Fruit fly (Drosophila melanogaster): ENCODE data around the gene CG8534.

The CG8534 gene

DNA sequence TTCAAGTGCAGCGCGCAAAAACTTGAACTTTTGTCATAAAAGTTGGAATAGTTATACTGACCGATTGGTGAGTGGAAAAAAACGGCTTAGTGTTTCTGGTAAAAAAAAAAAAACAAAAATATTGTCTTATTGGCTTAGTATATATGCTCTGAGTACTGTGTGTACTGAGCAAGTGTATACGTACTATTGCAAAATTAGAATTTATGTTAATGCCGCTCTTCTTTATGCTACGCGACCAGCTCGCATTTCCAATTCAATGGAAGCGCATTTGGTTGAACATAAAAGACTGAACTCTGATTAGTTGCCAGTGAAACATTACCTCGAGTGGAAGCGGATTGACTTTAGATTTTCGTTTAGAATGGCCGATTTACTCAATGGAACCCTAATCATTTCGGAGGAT lies at the start of gene CG8534:
Gene CG8534 (plus strand): TSS at position 301 of the 400 bp plus-strand sequence.
- no peak for TF ChIP-seq CG34367 (tag; optimal IDR thresholded peaks at IDR 0.05)
- TF ChIP-seq CG4496 (GFP tag; IDR thresholded peaks at IDR 0.05) = no peak

DNA sequence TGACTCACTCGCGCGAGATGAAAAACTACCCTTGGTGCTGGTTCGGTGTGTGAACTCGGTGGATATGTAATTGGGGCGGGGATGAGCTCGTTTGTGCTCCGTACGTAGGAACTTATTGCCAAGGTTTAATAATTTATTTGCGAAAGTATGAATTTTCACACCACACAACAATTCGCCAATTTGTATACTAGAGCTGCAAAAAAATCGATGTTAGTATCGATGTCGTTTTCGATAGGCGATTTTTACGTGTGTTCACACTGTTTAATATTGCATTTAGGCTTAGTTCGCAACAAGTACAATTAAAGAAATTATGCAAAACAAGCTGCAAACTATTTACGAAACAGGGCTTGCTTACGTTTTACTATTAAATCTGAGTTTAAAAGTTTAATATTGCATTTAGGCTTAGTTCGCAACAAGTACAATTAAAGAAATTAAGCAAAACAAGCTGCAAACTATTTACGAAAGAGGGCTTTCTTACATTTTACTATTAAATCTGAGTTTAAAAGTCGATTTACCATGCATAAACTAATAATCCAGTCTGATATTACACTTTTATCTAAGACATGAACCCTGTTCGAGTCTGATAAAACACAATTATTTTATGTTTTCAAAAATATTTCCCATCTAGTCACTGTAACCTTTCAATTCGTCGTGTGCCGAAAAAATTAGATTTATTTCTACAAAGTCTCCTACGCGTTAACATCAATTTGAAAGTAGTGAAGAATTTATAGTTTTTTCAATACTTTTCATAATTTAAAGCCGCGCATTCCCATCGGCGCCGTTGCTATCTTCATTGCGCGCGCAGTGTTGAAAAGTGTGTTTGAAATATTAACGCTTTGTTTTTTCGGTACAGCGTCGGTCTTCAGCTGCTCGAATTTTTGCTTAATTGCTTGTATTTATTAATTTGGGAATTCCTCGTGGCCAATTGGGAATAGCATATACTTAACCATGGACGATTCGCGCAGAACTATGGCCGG lies 49.3 kb upstream of the CG8534 start, which contains the start of the genes Snap24 and CG8478:
Gene Snap24 (minus strand): TSS at position 196 of the 977 bp plus-strand sequence.
Gene CG8478 (plus strand): TSS at position 696 of the 977 bp plus-strand sequence.
- peak; percentile 28 for TF ChIP-seq CG9948 (tag; optimal IDR thresholded peaks at IDR 0.05)
- no peak for TF ChIP-seq gl (tag; optimal IDR thresholded peaks at IDR 0.05)
- no peak for TF ChIP-seq Pif1B (GFP tag; optimal IDR thresholded peaks at IDR 0.05)
- peak; percentile 12 for TF ChIP-seq Snoo (tag; optimal IDR thresholded peaks at IDR 0.05)
- TF ChIP-seq CG14655 (GFP tag; optimal IDR thresholded peaks at IDR 0.05) = no peak
- TF ChIP-seq Pif1A (GFP tag; optimal IDR thresholded peaks at IDR 0.05) = no peak
- no peak for TF ChIP-seq CG17806 (tag; optimal IDR thresholded peaks at IDR 0.05)
- no peak for TF ChIP-seq CG15710 (tag; optimal IDR thresholded peaks at IDR 0.05)
- TF ChIP-seq CG4496 (GFP tag; IDR thresholded peaks at IDR 0.05) = no peak
- no peak for TF ChIP-seq CG32121 (GFP tag; IDR thresholded peaks at IDR 0.05)
- TF ChIP-seq CG10348 (GFP tag; IDR thresholded peaks at IDR 0.05) = no peak
- no peak for TF ChIP-seq CG13204 (GFP tag; optimal IDR thresholded peaks at IDR 0.05)
- TF ChIP-seq CG8159 (tag; optimal IDR thresholded peaks at IDR 0.05) = no peak
- no peak for TF ChIP-seq fd96Ca (GFP tag; IDR thresholded peaks at IDR 0.05)

dm6 chr3R:9767620-9768592 lies 44.6 kb upstream of the CG8534 start, which contains the start of gene Naa80:
Naa80 (plus strand) TSS chr3R:9767834.
- TF ChIP-seq gl (tag; optimal IDR thresholded peaks at IDR 0.05) = peak; percentile 62
- TF ChIP-seq fd96Ca (GFP tag; IDR thresholded peaks at IDR 0.05) = 0 out of 3 replicates have a peak, but pooled peaks have one; percentile 39
- TF ChIP-seq EcR (GFP tag; optimal IDR thresholded peaks at IDR 0.05) = peak; percentile 79
- TF ChIP-seq CG17806 (tag; optimal IDR thresholded peaks at IDR 0.05) = peak; percentile 8
- no peak for TF ChIP-seq CG13204 (GFP tag; optimal IDR thresholded peaks at IDR 0.05)
- TF ChIP-seq CG34367 (tag; optimal IDR thresholded peaks at IDR 0.05) = peak; percentile 57
- no peak for TF ChIP-seq CG32121 (GFP tag; IDR thresholded peaks at IDR 0.05)
- TF ChIP-seq CG4496 (GFP tag; IDR thresholded peaks at IDR 0.05) = peak; percentile 37; the same call in 1 of the 3 replicates
- TF ChIP-seq Ets98B (GFP tag; IDR thresholded peaks at IDR 0.05) = peak; percentile 52
- TF ChIP-seq Pif1B (GFP tag; optimal IDR thresholded peaks at IDR 0.05) = no peak
- TF ChIP-seq Pif1A (GFP tag; optimal IDR thresholded peaks at IDR 0.05) = peak; percentile 80
- TF ChIP-seq CG12605 (GFP tag; IDR thresholded peaks at IDR 0.05) = no peak
- TF ChIP-seq CG8301 (tag; optimal IDR thresholded peaks at IDR 0.05) = peak; percentile 32
- no peak for TF ChIP-seq D1 (tag; optimal IDR thresholded peaks at IDR 0.05)
- TF ChIP-seq rn (GFP tag; IDR thresholded peaks at IDR 0.05) = peak; percentile 48; the same call in 1 of the 2 replicates
- TF ChIP-seq CG8159 (tag; optimal IDR thresholded peaks at IDR 0.05) = peak; percentile 15
- peak; percentile 41 for TF ChIP-seq CG15710 (tag; optimal IDR thresholded peaks at IDR 0.05)
- TF ChIP-seq Snoo (tag; optimal IDR thresholded peaks at IDR 0.05) = peak; percentile 44
- TF ChIP-seq CG14655 (GFP tag; optimal IDR thresholded peaks at IDR 0.05) = no peak
- TF ChIP-seq CG9948 (tag; optimal IDR thresholded peaks at IDR 0.05) = no peak

DNA sequence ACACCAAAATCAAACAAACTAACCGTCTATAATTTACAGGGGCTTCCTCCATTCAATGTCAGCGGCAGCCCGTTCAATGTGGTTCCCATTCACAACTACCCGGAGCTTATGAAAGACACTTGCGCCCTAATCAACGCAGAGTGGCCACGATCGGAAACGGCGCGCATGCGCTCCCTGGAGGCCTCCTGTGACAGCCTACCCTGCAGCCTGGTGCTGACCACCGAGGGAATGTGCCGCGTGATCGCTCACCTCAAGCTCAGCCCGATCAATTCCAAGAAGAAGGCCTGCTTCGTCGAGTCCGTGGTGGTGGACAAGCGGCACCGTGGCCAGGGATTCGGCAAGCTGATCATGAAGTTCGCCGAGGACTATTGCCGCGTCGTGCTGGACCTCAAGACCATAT lies 43.7 kb upstream of the CG8534 start, which contains the start of gene MED6:
Gene MED6 (minus strand): TSS at position 101 of the 400 bp plus-strand sequence.
- no peak for TF ChIP-seq CG13204 (GFP tag; optimal IDR thresholded peaks at IDR 0.05)
- TF ChIP-seq Ets98B (GFP tag; IDR thresholded peaks at IDR 0.05) = no peak
- TF ChIP-seq Snoo (tag; optimal IDR thresholded peaks at IDR 0.05) = no peak
- TF ChIP-seq D1 (tag; optimal IDR thresholded peaks at IDR 0.05) = no peak
- TF ChIP-seq gl (tag; optimal IDR thresholded peaks at IDR 0.05) = no peak
- no peak for TF ChIP-seq CG15710 (tag; optimal IDR thresholded peaks at IDR 0.05)
- TF ChIP-seq CG8159 (tag; optimal IDR thresholded peaks at IDR 0.05) = no peak
- no peak for TF ChIP-seq CG4496 (GFP tag; IDR thresholded peaks at IDR 0.05)
- TF ChIP-seq fd96Ca (GFP tag; IDR thresholded peaks at IDR 0.05) = no peak
- no peak for TF ChIP-seq rn (GFP tag; IDR thresholded peaks at IDR 0.05)
- no peak for TF ChIP-seq CG32121 (GFP tag; IDR thresholded peaks at IDR 0.05)
- TF ChIP-seq CG17806 (tag; optimal IDR thresholded peaks at IDR 0.05) = no peak
- TF ChIP-seq CG34367 (tag; optimal IDR thresholded peaks at IDR 0.05) = no peak
- no peak for TF ChIP-seq Pif1A (GFP tag; optimal IDR thresholded peaks at IDR 0.05)
- no peak for TF ChIP-seq CG12605 (GFP tag; IDR thresholded peaks at IDR 0.05)
- no peak for TF ChIP-seq CG14655 (GFP tag; optimal IDR thresholded peaks at IDR 0.05)
- no peak for TF ChIP-seq EcR (GFP tag; optimal IDR thresholded peaks at IDR 0.05)

DNA sequence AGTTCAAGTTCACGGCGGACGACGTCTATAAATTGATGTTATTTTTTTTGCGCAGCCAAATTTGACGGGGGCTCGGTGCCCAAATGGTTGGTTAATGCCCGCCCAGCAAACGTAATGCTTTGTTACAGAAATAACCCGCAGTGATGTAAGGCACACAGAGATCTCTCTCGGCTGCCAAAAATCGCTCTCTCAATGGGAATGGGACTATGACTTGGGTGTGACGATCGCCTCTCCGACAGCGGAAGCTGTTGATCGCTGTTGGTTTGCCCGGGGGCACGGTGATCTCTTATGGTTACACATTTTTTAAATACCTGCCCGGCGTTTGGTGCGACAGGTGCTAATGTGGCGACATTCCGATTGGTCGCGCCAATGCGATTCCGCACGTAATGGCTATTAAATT lies 42.4 kb upstream of the CG8534 start:
- peak; percentile 46; the same call in 1 of the 2 replicates for TF ChIP-seq CG32121 (GFP tag; IDR thresholded peaks at IDR 0.05)
- no peak for TF ChIP-seq Ets98B (GFP tag; IDR thresholded peaks at IDR 0.05)
- no peak for TF ChIP-seq CG12605 (GFP tag; IDR thresholded peaks at IDR 0.05)
